Worm (Caenorhabditis elegans): Measurements from ENCODE around the gene B0244.17.

Gene B0244.17

DNA sequence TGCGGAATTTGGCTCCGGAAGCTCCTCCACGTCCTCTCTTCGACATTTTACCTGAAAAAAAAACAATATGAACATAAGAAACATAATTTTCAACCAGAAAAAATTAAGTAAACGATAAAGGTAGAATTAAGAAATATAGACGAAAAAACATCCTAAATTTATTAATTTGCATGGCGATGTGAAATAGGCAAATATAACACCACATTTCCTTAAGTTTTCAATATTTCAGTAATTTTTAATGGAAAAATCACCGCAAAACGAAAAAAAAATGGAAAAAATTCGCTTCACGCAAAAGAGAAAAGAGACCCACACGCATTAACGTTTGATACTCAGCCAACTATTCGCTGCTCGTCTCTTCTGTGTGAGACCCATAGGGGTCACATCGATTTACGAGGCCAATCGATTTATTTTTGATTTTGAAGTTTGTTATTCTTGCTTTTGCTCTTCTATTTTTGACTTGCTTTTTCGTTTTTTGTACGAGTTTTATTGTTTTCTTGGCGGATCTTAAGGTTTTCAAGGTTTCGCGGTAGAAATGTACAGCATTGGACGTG, 26.9 kb upstream of the B0244.17 start, which contains the start of gene rpl-23 (continued):
- TF ChIP-seq hpl-2 (GFP tag; optimal IDR thresholded peaks at IDR 0.05) (peak; percentile 82), blmp-1 (tag; optimal IDR thresholded peaks at IDR 0.05) (peak; percentile 91), mef-2 (tag; optimal IDR thresholded peaks at IDR 0.05) (peak; percentile 27), nhr-84 (tag; optimal IDR thresholded peaks at IDR 0.05) (peak; percentile 47), nhr-85 (tag) (peak; percentile 95), ceh-8 (GFP tag; optimal IDR thresholded peaks at IDR 0.05) (peak; percentile 15), pag-3 (tag; optimal IDR thresholded peaks at IDR 0.05; ENCODE audit: borderline replicate concordance, insufficient read depth) (no peak), alr-1 (tag; optimal IDR thresholded peaks at IDR 0.05; ENCODE audit: borderline replicate concordance) (no peak), lsy-2 (tag; optimal IDR thresholded peaks at IDR 0.05) (peak; percentile 94 to 97), vab-15 (tag; optimal IDR thresholded peaks at IDR 0.05) (peak; percentile 81), C04F5.9 (tag; optimal IDR thresholded peaks at IDR 0.05) (peak; percentile 47), nhr-28 (tag; optimal IDR thresholded peaks at IDR 0.05) (no peak), hlh-4 (tag; optimal IDR thresholded peaks at IDR 0.05) (no peak), elt-2 (tag; optimal IDR thresholded peaks at IDR 0.05) (peak; percentile 26), ets-5 (GFP tag; IDR thresholded peaks at IDR 0.05) (no peak), lin-39 (tag; optimal IDR thresholded peaks at IDR 0.05) (peak; percentile 78), nhr-77 (tag; optimal IDR thresholded peaks at IDR 0.05) (peak; percentile 90), jun-1 (tag; optimal IDR thresholded peaks at IDR 0.05) (peak; percentile 90), mep-1 (tag; optimal IDR thresholded peaks at IDR 0.05) (peak; percentile 95), lin-13 (GFP tag; optimal IDR thresholded peaks at IDR 0.05) (peak; percentile 90), hlh-17 (GFP tag; optimal IDR thresholded peaks at IDR 0.05; ENCODE audit: borderline replicate concordance) (no peak), pqm-1 (tag; optimal IDR thresholded peaks at IDR 0.05) (no peak), efl-1 (optimal IDR thresholded peaks at IDR 0.05) (peak; percentile 92 to 95), efl-1 (GFP tag; optimal IDR thresholded peaks at IDR 0.05 in 1 of 2) (peak; percentile 84 to 98), efl-3 (GFP tag; optimal IDR thresholded peaks at IDR 0.05) (no peak), tlp-1 (tag; optimal IDR thresholded peaks at IDR 0.05) (no peak), F16B12.6 (tag; optimal IDR thresholded peaks at IDR 0.05) (peak; percentile 62), dsc-1 (tag; optimal IDR thresholded peaks at IDR 0.05) (peak; percentile 73), snpc-4 (tag; optimal IDR thresholded peaks at IDR 0.05) (peak; percentile 61), dpl-1 (GFP tag; optimal IDR thresholded peaks at IDR 0.05) (peak; percentile 86 to 88 (median 88)), ces-1 (GFP tag; optimal IDR thresholded peaks at IDR 0.05) (no peak), nhr-11 (tag; optimal IDR thresholded peaks at IDR 0.05) (peak; percentile 80), irx-1 (tag; optimal IDR thresholded peaks at IDR 0.05) (peak; percentile 74), swsn-7 (tag; optimal IDR thresholded peaks at IDR 0.05) (peak; percentile 88), unc-86 (tag; optimal IDR thresholded peaks at IDR 0.05) (peak; percentile 80), tbx-2 (tag; optimal IDR thresholded peaks at IDR 0.05) (peak; percentile 90), nhr-19 (GFP tag; conservative IDR thresholded peaks at IDR 0.05) (peak; percentile 91), C34B4.2 (tag; optimal IDR thresholded peaks at IDR 0.05) (no peak), ama-1 (optimal IDR thresholded peaks at IDR 0.05) (peak; percentile 85), ceh-90 (tag; optimal IDR thresholded peaks at IDR 0.05) (no peak), nhr-90 (tag; optimal IDR thresholded peaks at IDR 0.05; ENCODE audit: poor library complexity) (peak; percentile 82), egl-27 (tag; optimal IDR thresholded peaks at IDR 0.05) (peak; percentile 14 to 16), unc-98 (GFP tag; IDR thresholded peaks at IDR 0.05) (no peak), nhr-71 (tag; optimal IDR thresholded peaks at IDR 0.05) (peak; percentile 94), ztf-11 (tag; optimal IDR thresholded peaks at IDR 0.05) (peak in 1 of 2 experiments; percentile 39), zip-4 (GFP tag; optimal IDR thresholded peaks at IDR 0.05) (peak; percentile 71), ztf-4 (tag; optimal IDR thresholded peaks at IDR 0.05) (peak; percentile 79), lin-15B (tag; optimal IDR thresholded peaks at IDR 0.05) (peak; percentile 85), egl-13 (tag; optimal IDR thresholded peaks at IDR 0.05) (peak; percentile 56), pax-3 (tag; optimal IDR thresholded peaks at IDR 0.05) (peak; percentile 80), nhr-76 (tag; optimal IDR thresholded peaks at IDR 0.05) (no peak), aha-1 (tag; optimal IDR thresholded peaks at IDR 0.05) (peak; percentile 30), grh-1 (GFP tag; IDR thresholded peaks at IDR 0.05) (peak; percentile 70)
